Fruit fly (Drosophila melanogaster): ENCODE results near the gene CG7376.

The CG7376 gene

DNA sequence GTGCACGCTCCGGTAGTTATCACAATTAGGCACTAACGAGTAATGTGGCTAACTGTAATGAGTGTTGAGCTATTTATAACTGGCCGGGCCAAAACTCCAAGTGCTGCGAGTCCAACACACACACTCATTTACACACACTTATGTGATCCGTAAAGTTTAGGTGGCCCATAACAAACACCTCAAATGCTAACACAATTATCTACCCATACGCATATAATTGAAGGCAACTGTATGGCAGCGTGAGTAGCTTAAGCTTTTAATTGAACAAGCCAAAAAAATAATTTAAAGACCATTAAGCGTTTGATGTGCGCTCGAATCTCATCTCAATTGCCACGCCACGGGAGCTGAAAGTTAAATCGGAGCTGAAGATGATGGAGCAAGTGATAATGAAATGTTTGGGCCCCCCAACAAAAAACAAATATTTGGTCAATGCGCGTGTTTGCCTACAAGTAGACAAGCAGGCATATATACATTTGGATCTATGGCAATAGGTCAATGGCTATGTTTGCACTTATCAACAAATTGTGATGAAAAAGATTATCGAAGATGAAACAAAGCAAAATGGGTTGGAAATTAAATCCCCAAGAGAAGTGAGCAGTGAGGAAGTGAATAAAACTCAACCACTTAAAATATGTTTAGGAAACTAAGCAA, 34.0 kb upstream of the CG7376 start, which contains the start of gene Cpr65Av (continued):
- no peak for TF ChIP-seq phol (tag; optimal IDR thresholded peaks at IDR 0.05)
- TF ChIP-seq CG6813 (GFP tag; optimal IDR thresholded peaks at IDR 0.05), result no peak
- no peak for TF ChIP-seq CG7271 (tag; optimal IDR thresholded peaks at IDR 0.05)
- no peak for TF ChIP-seq HHEX (GFP tag; optimal IDR thresholded peaks at IDR 0.05)
- TF ChIP-seq CG4404 (GFP tag; IDR thresholded peaks at IDR 0.05), result no peak
- no peak for TF ChIP-seq CG32772 (GFP tag; IDR thresholded peaks at IDR 0.05)
- no peak for TF ChIP-seq fd3F (GFP tag; optimal IDR thresholded peaks at IDR 0.05)
- no peak for TF ChIP-seq Doc2 (GFP tag; IDR thresholded peaks at IDR 0.05)
- no peak for TF ChIP-seq lilli (GFP tag; optimal IDR thresholded peaks at IDR 0.05)
- TF ChIP-seq stc (GFP tag; IDR thresholded peaks at IDR 0.05), result no peak
- no peak for TF ChIP-seq wor (GFP tag; IDR thresholded peaks at IDR 0.05)
- TF ChIP-seq ERR (GFP tag; optimal IDR thresholded peaks at IDR 0.05), result no peak
- no peak for TF ChIP-seq hb (GFP tag; IDR thresholded peaks at IDR 0.05; ENCODE audit: partially characterized antibody)
- TF ChIP-seq Gug (GFP tag; IDR thresholded peaks at IDR 0.05), result no peak
- TF ChIP-seq tio (GFP tag; optimal IDR thresholded peaks at IDR 0.05), result no peak
- TF ChIP-seq CG43689 (GFP tag; IDR thresholded peaks at IDR 0.05), result no peak
- no peak for TF ChIP-seq CG10274 (GFP tag; optimal IDR thresholded peaks at IDR 0.05)
- TF ChIP-seq CG31224 (GFP tag; IDR thresholded peaks at IDR 0.05), result no peak
- no peak for TF ChIP-seq CG2120 (GFP tag; optimal IDR thresholded peaks at IDR 0.05)
- TF ChIP-seq amos (GFP tag; IDR thresholded peaks at IDR 0.05; ENCODE audit: partially characterized antibody), result no peak
- TF ChIP-seq Oaz (GFP tag; IDR thresholded peaks at IDR 0.05), result no peak
- no peak for TF ChIP-seq CG12236 (GFP tag; optimal IDR thresholded peaks at IDR 0.05)
- TF ChIP-seq dan (GFP tag; IDR thresholded peaks at IDR 0.05), result no peak
- TF ChIP-seq maf-S (GFP tag; optimal IDR thresholded peaks at IDR 0.05), result no peak
- no peak for TF ChIP-seq HmgD (GFP tag; optimal IDR thresholded peaks at IDR 0.05)
- TF ChIP-seq CG13894 (tag; optimal IDR thresholded peaks at IDR 0.05), result no peak
- TF ChIP-seq CG12942 (GFP tag; optimal IDR thresholded peaks at IDR 0.05), result no peak
- TF ChIP-seq unpg (GFP tag; optimal IDR thresholded peaks at IDR 0.05), result peak; percentile 24
- no peak for TF ChIP-seq Meics (GFP tag; optimal IDR thresholded peaks at IDR 0.05)
- TF ChIP-seq ac (GFP tag; optimal IDR thresholded peaks at IDR 0.05), result no peak
- TF ChIP-seq CG17359 (tag; optimal IDR thresholded peaks at IDR 0.05), result peak; percentile 40
- TF ChIP-seq wdn (GFP tag; IDR thresholded peaks at IDR 0.05), result no peak
- TF ChIP-seq org-1 (GFP tag; optimal IDR thresholded peaks at IDR 0.05), result no peak
- TF ChIP-seq jumu (GFP tag; optimal IDR thresholded peaks at IDR 0.05), result no peak
- TF ChIP-seq gem (tag; optimal IDR thresholded peaks at IDR 0.05), result peak; percentile 32
- TF ChIP-seq CG3163 (GFP tag; optimal IDR thresholded peaks at IDR 0.05), result no peak
- TF ChIP-seq CG10654 (GFP tag; optimal IDR thresholded peaks at IDR 0.05), result no peak
- TF ChIP-seq sob (GFP tag; IDR thresholded peaks at IDR 0.05), result no peak
- TF ChIP-seq ind (GFP tag; optimal IDR thresholded peaks at IDR 0.05), result no peak
- no peak for TF ChIP-seq shn (GFP tag; optimal IDR thresholded peaks at IDR 0.05)
- TF ChIP-seq Neu2 (GFP tag; optimal IDR thresholded peaks at IDR 0.05; ENCODE audit: borderline replicate concordance), result no peak
- TF ChIP-seq sens (GFP tag), result peak; percentile 83
- no peak for TF ChIP-seq HmgZ (tag; optimal IDR thresholded peaks at IDR 0.05)
- no peak for TF ChIP-seq H2.0 (GFP tag; IDR thresholded peaks at IDR 0.05)
- TF ChIP-seq fd96Cb (tag; optimal IDR thresholded peaks at IDR 0.05), result no peak
- no peak for TF ChIP-seq nerfin-1 (tag; optimal IDR thresholded peaks at IDR 0.05)
- TF ChIP-seq ranshi (GFP tag; IDR thresholded peaks at IDR 0.05), result no peak
- TF ChIP-seq E2f1 (GFP tag; IDR thresholded peaks at IDR 0.05), result no peak
- TF ChIP-seq sna (GFP tag; IDR thresholded peaks at IDR 0.05; ENCODE audit: partially characterized antibody), result no peak
- no peak for TF ChIP-seq CG11093 (GFP tag; IDR thresholded peaks at IDR 0.05)
- no peak for TF ChIP-seq CG16779 (GFP tag; IDR thresholded peaks at IDR 0.05)
- TF ChIP-seq zfh1 (GFP tag; IDR thresholded peaks at IDR 0.05), result no peak
